Worm (Caenorhabditis elegans) whole organism, early embryonic: ENCODE results near the gene cutl-3.
"Not testable (repeated sequence)": the region's sequence is repeated elsewhere in the genome, so short reads cannot be mapped to it uniquely, and the experiment has no call there.

ENCODE experiments used
- B0310.2 ChIP-seq: sonication (generic microtip); optimal IDR thresholded peaks from 2 replicates; lab custom pipeline; 2016; ENCODE audit warnings: mild to moderate bottlenecking, missing genetic modification characterization, missing compliant biosample characterization
- F13C5.2 ChIP-seq: sonication (generic microtip); optimal IDR thresholded peaks from 2 replicates; lab custom pipeline; 2017; ENCODE audit warnings: mild to moderate bottlenecking, missing genetic modification characterization, inconsistent platforms, missing compliant biosample characterization
- aly-1 ChIP-seq: sonication (generic microtip); optimal IDR thresholded peaks from 2 replicates; lab custom pipeline; 2016; ENCODE audit warnings: missing genetic modification characterization, missing compliant biosample characterization
- ama-1 ChIP-seq: fragments of 150-350 bp; optimal IDR thresholded peaks from 2 replicates; lab custom pipeline; 2014
- ceh-13 ChIP-seq: fragments of 200-800 bp; sonication (Bioruptor generic); optimal IDR thresholded peaks from 2 replicates; lab custom pipeline; 2018; ENCODE audit warnings: mild to moderate bottlenecking, missing genetic modification characterization, missing compliant biosample characterization
- ceh-36 ChIP-seq: sonication (generic microtip); optimal IDR thresholded peaks from 2 replicates; lab custom pipeline; 2016; ENCODE audit warnings: missing genetic modification characterization, inconsistent platforms, missing compliant biosample characterization
- ets-7 ChIP-seq: sonication (generic microtip); optimal IDR thresholded peaks from 2 replicates; lab custom pipeline; 2016; ENCODE audit warnings: missing genotype, missing genetic modification characterization, missing compliant biosample characterization
- flt-1 ChIP-seq: fragments of 200-800 bp; sonication (Bioruptor generic); IDR thresholded peaks from 2 replicates; pipeline ENCODE4 v1.3.6; 2022; ENCODE audit warnings: missing genetic modification characterization, missing compliant biosample characterization
- hmbx-1 ChIP-seq: sonication (generic microtip); optimal IDR thresholded peaks from 2 replicates; lab custom pipeline; 2016; ENCODE audit warnings: mild to moderate bottlenecking, missing genetic modification characterization, missing compliant biosample characterization
- hmg-4 ChIP-seq: fragments of 200-800 bp; sonication (Bioruptor generic); optimal IDR thresholded peaks from 2 replicates; lab custom pipeline; 2018; ENCODE audit warnings: mild to moderate bottlenecking, missing genetic modification characterization, missing compliant biosample characterization
- hnd-1 ChIP-seq: sonication (generic microtip); optimal IDR thresholded peaks from 2 replicates; lab custom pipeline; 2016; ENCODE audit warnings: missing genetic modification characterization, missing compliant biosample characterization
- pes-1 ChIP-seq: fragments of 200-800 bp; sonication (Bioruptor generic); IDR thresholded peaks from 2 replicates; pipeline ENCODE4 v1.3.6; 2022; ENCODE audit warnings: missing genetic modification reagents, missing genetic modification characterization, missing compliant biosample characterization
- scrt-1 ChIP-seq: fragments of 200-800 bp; sonication (Bioruptor generic); IDR thresholded peaks from 2 replicates; pipeline ENCODE4 v1.3.6; 2022; ENCODE audit warnings: missing genetic modification characterization, missing compliant biosample characterization
- sea-1 ChIP-seq: fragments of 200-800 bp; sonication (Bioruptor generic); conservative IDR thresholded peaks from 2 replicates; pipeline ENCODE4 v1.3.6; 2022; ENCODE audit warnings: missing genetic modification characterization, missing compliant biosample characterization
- tbx-11 ChIP-seq: fragments of 200-800 bp; sonication (Bioruptor generic); IDR thresholded peaks from 2 replicates; pipeline ENCODE4 v1.3.6; 2022; ENCODE audit warnings: missing genetic modification characterization, missing compliant biosample characterization
- tbx-37 ChIP-seq: fragments of 200-800 bp; sonication (Bioruptor generic); conservative IDR thresholded peaks from 2 replicates; pipeline ENCODE4 v1.3.6; 2022; ENCODE audit warnings: missing genetic modification reagents, missing genetic modification characterization, missing compliant biosample characterization
- tra-4 ChIP-seq: sonication (generic microtip); optimal IDR thresholded peaks from 2 replicates; lab custom pipeline; 2017; ENCODE audit warnings: missing genetic modification characterization, missing compliant biosample characterization

The cutl-3 gene

ce11 chrX:14975467-14976167, 23.4 kb downstream of the cutl-3 start, which contains the start of gene F20D1.3:
TSS of gene F20D1.3 (plus strand) at chrX:14976117.
- TF ChIP-seq tbx-11 = no peak
- no peak for TF ChIP-seq B0310.2 (tag; lab: Kevin White, UChicago)
- peak; percentile 2 for TF ChIP-seq F13C5.2 (tag; lab: Kevin White, UChicago)
- TF ChIP-seq hnd-1 (tag; lab: Kevin White, UChicago) = no peak
- TF ChIP-seq aly-1 (tag; lab: Kevin White, UChicago) = no peak
- no peak for TF ChIP-seq tbx-37 (GFP tag; lab: Robert Waterston, UW)
- TF ChIP-seq ama-1 (lab: Kevin White, UChicago) = no peak

- no peak for TF ChIP-seq aly-1 (tag; lab: Kevin White, UChicago)
- TF ChIP-seq flt-1 (GFP tag; lab: Robert Waterston, UW) = no peak
- no peak for TF ChIP-seq scrt-1 (GFP tag; lab: Robert Waterston, UW)
- TF ChIP-seq pes-1 (GFP tag; lab: Robert Waterston, UW) = no peak
- TF ChIP-seq ets-7 = no peak
- no peak for TF ChIP-seq F13C5.2 (tag; lab: Kevin White, UChicago)
- no peak for TF ChIP-seq tbx-37 (GFP tag; lab: Robert Waterston, UW)
- TF ChIP-seq B0310.2 (tag; lab: Kevin White, UChicago) = no peak
- TF ChIP-seq tbx-11 = no peak
- no peak for TF ChIP-seq ama-1 (lab: Kevin White, UChicago)
- no peak for TF ChIP-seq tra-4
- TF ChIP-seq hmg-4 (GFP tag; lab: Kevin White, UChicago) = no peak
- no peak for TF ChIP-seq ceh-13 (GFP tag; lab: Kevin White, UChicago)
Observed at ce11 chrX:14973085-14973484, 25.9 kb downstream of the cutl-3 start.

- TF ChIP-seq flt-1 (GFP tag; lab: Robert Waterston, UW) (no peak), F13C5.2 (tag; lab: Kevin White, UChicago) (peak; percentile 17), ceh-36 (tag; lab: Kevin White, UChicago) (no peak)
Observed at ce11 chrX:14970221-14970801, 28.7 kb downstream of the cutl-3 start, which contains the start of the genes flwr-1 and tbc-1. TSS of gene flwr-1 (minus strand) at chrX:14970271. TSS of gene tbc-1 (plus strand) at chrX:14970751.

ce11 chrX:14969615-14970014, 29.4 kb downstream of the cutl-3 start:
- no peak for TF ChIP-seq ceh-36 (tag; lab: Kevin White, UChicago)
- TF ChIP-seq F13C5.2 (tag; lab: Kevin White, UChicago) = no peak
- TF ChIP-seq sea-1 (GFP tag; lab: Robert Waterston, UW) = no peak
- TF ChIP-seq B0310.2 (tag; lab: Kevin White, UChicago) = no peak
- no peak for TF ChIP-seq scrt-1 (GFP tag; lab: Robert Waterston, UW)
- TF ChIP-seq ama-1 (lab: Kevin White, UChicago) = no peak
- TF ChIP-seq tbx-37 (GFP tag; lab: Robert Waterston, UW) = no peak
- no peak for TF ChIP-seq pes-1 (GFP tag; lab: Robert Waterston, UW)
- no peak for TF ChIP-seq hmg-4 (GFP tag; lab: Kevin White, UChicago)
- no peak for TF ChIP-seq tbx-11

ce11 chrX:14966515-14966914, 32.5 kb downstream of the cutl-3 start, which contains the start of gene F20D1.22:
TSS of gene F20D1.22 (plus strand) at chrX:14966815.
- TF ChIP-seq hmbx-1; sea-1 (GFP tag; lab: Robert Waterston, UW); ama-1 (lab: Kevin White, UChicago): not testable (repeated sequence)

- TF ChIP-seq ama-1 (lab: Kevin White, UChicago) (no peak), ceh-13 (GFP tag; lab: Kevin White, UChicago) (no peak), B0310.2 (tag; lab: Kevin White, UChicago) (no peak), F13C5.2 (tag; lab: Kevin White, UChicago) (no peak), scrt-1 (GFP tag; lab: Robert Waterston, UW) (no peak), hmbx-1 (no peak), pes-1 (GFP tag; lab: Robert Waterston, UW) (no peak), tra-4 (no peak), sea-1 (GFP tag; lab: Robert Waterston, UW) (no peak), tbx-11 (no peak), hnd-1 (tag; lab: Kevin White, UChicago) (no peak), tbx-37 (GFP tag; lab: Robert Waterston, UW) (no peak), aly-1 (tag; lab: Kevin White, UChicago) (no peak), hmg-4 (GFP tag; lab: Kevin White, UChicago) (no peak), flt-1 (GFP tag; lab: Robert Waterston, UW) (no peak), ets-7 (no peak), ceh-36 (tag; lab: Kevin White, UChicago) (no peak)
Observed at ce11 chrX:14965761-14966160, 33.2 kb downstream of the cutl-3 start, which contains the start of gene F45B8.5. TSS of gene F45B8.5 (plus strand) at chrX:14966061.

ce11 chrX:14964253-14964652, 34.7 kb downstream of the cutl-3 start, which contains the start of gene rgs-11:
TSS of gene rgs-11 (plus strand) at chrX:14964553.
- TF ChIP-seq ceh-13 (GFP tag; lab: Kevin White, UChicago) = no peak
- no peak for TF ChIP-seq flt-1 (GFP tag; lab: Robert Waterston, UW)
- no peak for TF ChIP-seq B0310.2 (tag; lab: Kevin White, UChicago)
- no peak for TF ChIP-seq hmbx-1
- TF ChIP-seq tra-4 = no peak
- no peak for TF ChIP-seq ceh-36 (tag; lab: Kevin White, UChicago)
- no peak for TF ChIP-seq F13C5.2 (tag; lab: Kevin White, UChicago)
- no peak for TF ChIP-seq ets-7
- no peak for TF ChIP-seq ama-1 (lab: Kevin White, UChicago)
- TF ChIP-seq pes-1 (GFP tag; lab: Robert Waterston, UW) = no peak
- TF ChIP-seq hmg-4 (GFP tag; lab: Kevin White, UChicago) = no peak
- TF ChIP-seq aly-1 (tag; lab: Kevin White, UChicago) = no peak
- no peak for TF ChIP-seq tbx-37 (GFP tag; lab: Robert Waterston, UW)
- no peak for TF ChIP-seq sea-1 (GFP tag; lab: Robert Waterston, UW)
- no peak for TF ChIP-seq hnd-1 (tag; lab: Kevin White, UChicago)
- TF ChIP-seq scrt-1 (GFP tag; lab: Robert Waterston, UW) = no peak
- no peak for TF ChIP-seq tbx-11
